Worm (Caenorhabditis elegans) whole organism, mixed stage, embryonic: Measurements from ENCODE around the gene Y69H2.1.

Experiments used
- elt-1 ChIP-seq: sonication (generic microtip); optimal IDR thresholded peaks from 2 replicates; lab custom pipeline; 2017; ENCODE audit warnings: missing genetic modification characterization, mild to moderate bottlenecking, missing compliant biosample characterization, antibody characterized with exemption, moderate library complexity, borderline replicate concordance; ENCODE audit not compliant: insufficient read depth
- lin-32 ChIP-seq: fragments of 200-800 bp; sonication (Bioruptor generic); optimal IDR thresholded peaks from 2 replicates; lab custom pipeline; 2018; ENCODE audit warnings: mild to moderate bottlenecking, missing genetic modification characterization, missing compliant biosample characterization
- mep-1 ChIP-seq: fragments of 150-350 bp; optimal IDR thresholded peaks from 2 replicates; lab custom pipeline; 2017; ENCODE audit warnings: missing biosample characterization, missing genetic modification reagents, missing genetic modification characterization, inconsistent platforms
- nhr-12 ChIP-seq: fragments of 150-350 bp; optimal IDR thresholded peaks from 2 replicates; lab custom pipeline; 2014; ENCODE audit warnings: missing biosample characterization, missing genetic modification characterization
- sptf-1 ChIP-seq: sonication (generic microtip); optimal IDR thresholded peaks from 2 replicates; lab custom pipeline; 2017; ENCODE audit warnings: mild to moderate bottlenecking, missing genetic modification characterization, moderate library complexity, missing compliant biosample characterization

DNA sequence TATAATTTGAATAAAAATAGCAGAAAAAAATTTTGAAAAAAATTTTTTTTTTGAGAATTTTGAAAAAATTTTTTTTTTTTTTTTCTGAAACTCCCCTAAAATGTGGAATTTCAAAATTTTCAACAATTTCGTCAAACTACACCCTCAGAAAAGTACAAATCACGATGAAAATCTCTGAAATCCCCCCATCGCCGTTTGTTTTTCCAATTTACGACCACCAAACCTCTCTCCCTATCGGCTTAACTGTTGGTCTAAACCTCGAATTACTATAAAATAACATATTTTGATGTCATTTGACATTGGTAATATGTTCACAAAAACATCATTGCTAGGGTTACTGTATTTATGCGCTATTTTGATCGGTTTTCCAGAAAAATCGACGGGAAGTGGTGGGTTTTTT, 47.7 kb upstream of the Y69H2.1 start, which contains the start of gene Y69H2.10:
- TF ChIP-seq mep-1 (tag; lab: Kevin White, UChicago) (no peak), nhr-12 (tag; lab: Kevin White, UChicago) (no peak), elt-1 (tag; lab: Kevin White, UChicago) (no peak), lin-32 (GFP tag; lab: Kevin White, UChicago) (no peak), sptf-1 (tag; lab: Kevin White, UChicago) (no peak)
